Worm (Caenorhabditis elegans): ENCODE data around the gene ttll-11.
"Not testable (repeated sequence)": the region's sequence is repeated elsewhere in the genome, so short reads cannot be mapped to it uniquely, and the experiment has no call there.

ce11 chrIV:8715032-8715431 is 17.5 kb downstream of the ttll-11 start, which contains the start of the genes parg-2 and ipla-5:
- not testable (repeated sequence) for TF ChIP-seq sptf-1, ztf-11 (tag; optimal IDR thresholded peaks at IDR 0.05)
